In genomic region chrV:12795927-12796326, ce11 we compare ENCODE assay signal across 4 worm cellular contexts.
A peak's percentile ranks its signal among the peaks of the same experiment; 100 is the strongest.
TF ChIP-seq lines count a peak whose summit lies in the region.

No protein-coding gene starts in this region.

TF ChIP-seq in whole organism, L1 larva, 84 proteins besides CTCF, POLR2A, EP300 and RAD21:
- TF ChIP-seq elt-3 (tag; optimal IDR thresholded peaks at IDR 0.05; lab: Kevin White, UChicago) (peak in 1 of 6 experiments; percentile 4), fkh-8 (tag; optimal IDR thresholded peaks at IDR 0.05; lab: Kevin White, UChicago) (no peak), elt-2 (tag; optimal IDR thresholded peaks at IDR 0.05; lab: Kevin White, UChicago) (peak; percentile 54), nhr-20 (tag; optimal IDR thresholded peaks at IDR 0.05; lab: Kevin White, UChicago) (peak; percentile 5), sptf-1 (tag; optimal IDR thresholded peaks at IDR 0.05; lab: Kevin White, UChicago) (no peak)

TF ChIP-seq in whole organism, L3 larva, 47 proteins besides CTCF, POLR2A, EP300 and RAD21:
- TF ChIP-seq hmg-11 (tag; optimal IDR thresholded peaks at IDR 0.05; lab: Kevin White, UChicago) (no peak), elt-2 (tag; optimal IDR thresholded peaks at IDR 0.05; lab: Kevin White, UChicago) (peak; percentile 35), ztf-4 (tag; optimal IDR thresholded peaks at IDR 0.05; lab: Kevin White, UChicago) (no peak), pqm-1 (tag; optimal IDR thresholded peaks at IDR 0.05; lab: Kevin White, UChicago) (peak; percentile 75), daf-12 (tag; optimal IDR thresholded peaks at IDR 0.05; lab: Kevin White, UChicago) (no peak)

TF ChIP-seq in whole organism, L4 larva, 104 proteins besides CTCF, POLR2A, EP300 and RAD21:
- TF ChIP-seq hlh-11 (tag; optimal IDR thresholded peaks at IDR 0.05; lab: Kevin White, UChicago), result peak; percentile 34
- no peak for TF ChIP-seq mdt-29 (GFP tag; IDR thresholded peaks at IDR 0.05; lab: Robert Waterston, UW)
- TF ChIP-seq dve-1 (tag; optimal IDR thresholded peaks at IDR 0.05; lab: Kevin White, UChicago; ENCODE audit: insufficient read depth), result peak; percentile 38
- TF ChIP-seq nhr-28 (tag; optimal IDR thresholded peaks at IDR 0.05; lab: Kevin White, UChicago), result peak; percentile 29

TF ChIP-seq in whole organism, late embryonic, 69 proteins besides CTCF, POLR2A, EP300 and RAD21:
- TF ChIP-seq ceh-6 (GFP tag; optimal IDR thresholded peaks at IDR 0.05; lab: Kevin White, UChicago) (no peak), elt-2 (tag; optimal IDR thresholded peaks at IDR 0.05; lab: Kevin White, UChicago) (peak; percentile 16), lin-11 (tag; optimal IDR thresholded peaks at IDR 0.05; lab: Kevin White, UChicago) (no peak), pros-1 (tag; optimal IDR thresholded peaks at IDR 0.05; lab: Kevin White, UChicago) (no peak)
TF ChIP-seq in whole organism, late embryonic: peak in this region for 1.

Comparison
In these comparisons a context has a peak if more than half of its experiments do, and no peak if none do; other contexts are left out.
1. Of the 29 proteins assayed by ChIP-seq in both whole organism, L4 larva and whole organism, L1 larva: peak only in whole organism, L4 larva: nhr-28; only in whole organism, L1 larva: none; in both: none; in neither: 28.